Fruit fly (Drosophila melanogaster): Measurements from ENCODE around the gene CG1622.

Gene CG1622

DNA sequence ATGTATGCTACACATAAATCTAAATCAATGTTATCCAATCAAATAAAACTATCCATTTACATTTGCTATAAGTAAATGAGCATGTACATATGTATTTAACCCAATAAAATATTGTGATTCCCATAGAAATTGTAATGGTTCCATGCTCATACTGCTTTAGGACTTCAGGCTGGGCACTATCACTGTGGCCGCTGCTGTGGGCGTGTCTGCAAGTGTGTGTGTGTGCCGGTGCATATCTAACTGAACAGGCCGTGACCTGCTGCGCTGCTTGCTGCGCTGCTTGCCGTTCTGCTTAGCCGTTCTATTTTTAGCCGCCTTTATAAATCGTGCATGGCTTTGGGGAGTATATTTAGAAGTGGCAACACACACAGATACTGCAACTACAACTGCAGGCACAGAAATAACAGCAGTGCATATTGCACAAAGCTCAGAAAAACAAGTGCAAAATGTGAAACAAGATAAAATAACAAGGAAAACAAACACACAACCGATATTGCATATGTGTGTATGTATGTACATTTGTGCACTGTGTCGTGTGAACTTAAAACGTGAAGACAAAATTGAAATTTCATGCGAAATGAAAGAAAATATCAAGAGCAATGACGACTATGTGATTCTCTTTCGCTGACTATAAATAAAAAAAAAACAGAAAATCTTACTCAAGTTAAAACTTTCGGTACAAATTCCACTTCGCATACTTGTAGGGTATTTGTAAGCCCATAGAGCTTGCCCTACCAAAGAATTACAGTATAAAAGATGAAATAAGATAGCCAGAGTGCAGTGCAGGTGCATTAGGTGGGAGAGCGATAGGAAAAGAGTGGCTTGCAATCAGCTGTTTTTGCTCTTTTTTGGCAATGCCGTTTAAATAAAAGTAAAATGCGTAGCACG is 19.1 kb upstream of the CG1622 start:
- TF ChIP-seq br (GFP tag; optimal IDR thresholded peaks at IDR 0.05) (peak; percentile 41), OdsH (GFP tag; optimal IDR thresholded peaks at IDR 0.05) (peak; percentile 1), Sp1 (GFP tag; optimal IDR thresholded peaks at IDR 0.05) (peak; percentile 33), woc (GFP tag; optimal IDR thresholded peaks at IDR 0.05) (peak; percentile 77), tai (GFP tag; optimal IDR thresholded peaks at IDR 0.05) (peak; percentile 17), dmrt93B (GFP tag; optimal IDR thresholded peaks at IDR 0.05) (peak; percentile 51), h (GFP tag; optimal IDR thresholded peaks at IDR 0.05) (peak; percentile 69), ey (GFP tag; optimal IDR thresholded peaks at IDR 0.05) (peak; percentile 46), Hnf4 (GFP tag; optimal IDR thresholded peaks at IDR 0.05) (peak; percentile 38), rgr (GFP tag; optimal IDR thresholded peaks at IDR 0.05) (peak; percentile 63), pan (optimal IDR thresholded peaks at IDR 0.05) (no peak), Abd-B (GFP tag; optimal IDR thresholded peaks at IDR 0.05) (no peak), brk (GFP tag; optimal IDR thresholded peaks at IDR 0.05) (no peak), CG32264 (GFP tag; optimal IDR thresholded peaks at IDR 0.05) (peak; percentile 31), Dif (GFP tag; optimal IDR thresholded peaks at IDR 0.05; ENCODE audit: partially characterized antibody) (no peak), fru (GFP tag; optimal IDR thresholded peaks at IDR 0.05) (peak; percentile 53), HLH106 (tag; optimal IDR thresholded peaks at IDR 0.05) (peak; percentile 21), foxo (GFP tag; optimal IDR thresholded peaks at IDR 0.05) (peak in 1 of 2 experiments; percentile 66), psq (GFP tag; optimal IDR thresholded peaks at IDR 0.05) (peak; percentile 71)

dm6 chrX:13278468-13278982 is 18.4 kb upstream of the CG1622 start:
- TF ChIP-seq psq (GFP tag; optimal IDR thresholded peaks at IDR 0.05): peak; percentile 47
- TF ChIP-seq OdsH (GFP tag; optimal IDR thresholded peaks at IDR 0.05): no peak
- TF ChIP-seq ey (GFP tag; optimal IDR thresholded peaks at IDR 0.05): no peak
- no peak for TF ChIP-seq lola (GFP tag; optimal IDR thresholded peaks at IDR 0.05)
- no peak for TF ChIP-seq CrebA (GFP tag; optimal IDR thresholded peaks at IDR 0.05; ENCODE audit: borderline replicate concordance)
- TF ChIP-seq jim (GFP tag; optimal IDR thresholded peaks at IDR 0.05): peak; percentile 69
- TF ChIP-seq sage (GFP tag; optimal IDR thresholded peaks at IDR 0.05): no peak
- no peak for TF ChIP-seq Rel (GFP tag; optimal IDR thresholded peaks at IDR 0.05)
- TF ChIP-seq Rel (tag; optimal IDR thresholded peaks at IDR 0.05): peak; percentile 31
- TF ChIP-seq brk (GFP tag; optimal IDR thresholded peaks at IDR 0.05): no peak
- no peak for TF ChIP-seq Myc (optimal IDR thresholded peaks at IDR 0.05)
- TF ChIP-seq Hnf4 (GFP tag; optimal IDR thresholded peaks at IDR 0.05): no peak
- TF ChIP-seq Abd-B (GFP tag; optimal IDR thresholded peaks at IDR 0.05): no peak
- no peak for TF ChIP-seq pan (optimal IDR thresholded peaks at IDR 0.05)
- TF ChIP-seq Jra (GFP tag; optimal IDR thresholded peaks at IDR 0.05): no peak
- no peak for TF ChIP-seq CG32264 (GFP tag; optimal IDR thresholded peaks at IDR 0.05)
- no peak for TF ChIP-seq dmrt93B (GFP tag; optimal IDR thresholded peaks at IDR 0.05)
- TF ChIP-seq fru (GFP tag; optimal IDR thresholded peaks at IDR 0.05): no peak
- no peak for TF ChIP-seq br (GFP tag; optimal IDR thresholded peaks at IDR 0.05)
- TF ChIP-seq Dif (GFP tag; optimal IDR thresholded peaks at IDR 0.05; ENCODE audit: partially characterized antibody): peak; percentile 86
- no peak for TF ChIP-seq Sp1 (GFP tag; optimal IDR thresholded peaks at IDR 0.05)
- peak; percentile 16 for TF ChIP-seq h (GFP tag; optimal IDR thresholded peaks at IDR 0.05)
- TF ChIP-seq Hr83 (GFP tag; optimal IDR thresholded peaks at IDR 0.05; ENCODE audit: poor library complexity, severe bottlenecking): peak; percentile 8
- TF ChIP-seq rgr (GFP tag; optimal IDR thresholded peaks at IDR 0.05): no peak
- TF ChIP-seq dl (GFP tag; optimal IDR thresholded peaks at IDR 0.05; ENCODE audit: insufficient read depth in 1 of 2, partially characterized antibody in 2 of 2): peak; percentile 81 to 83
- TF ChIP-seq N (GFP tag; optimal IDR thresholded peaks at IDR 0.05): no peak
- no peak for TF ChIP-seq Dfd (GFP tag; optimal IDR thresholded peaks at IDR 0.05)
- no peak for TF ChIP-seq Mio (GFP tag; optimal IDR thresholded peaks at IDR 0.05)
- no peak for TF ChIP-seq sv (GFP tag; optimal IDR thresholded peaks at IDR 0.05)
- no peak for TF ChIP-seq Hr78 (GFP tag; optimal IDR thresholded peaks at IDR 0.05)
- no peak for TF ChIP-seq tai (GFP tag; optimal IDR thresholded peaks at IDR 0.05)
- TF ChIP-seq foxo (GFP tag; optimal IDR thresholded peaks at IDR 0.05): no peak
- TF ChIP-seq HLH106 (tag; optimal IDR thresholded peaks at IDR 0.05): no peak
- TF ChIP-seq usp (GFP tag; optimal IDR thresholded peaks at IDR 0.05): no peak
- TF ChIP-seq dsf (GFP tag; optimal IDR thresholded peaks at IDR 0.05; ENCODE audit: borderline replicate concordance): no peak
- no peak for TF ChIP-seq GATAd (GFP tag; optimal IDR thresholded peaks at IDR 0.05)
- no peak for TF ChIP-seq CG9705 (GFP tag; optimal IDR thresholded peaks at IDR 0.05)
- no peak for TF ChIP-seq Vsx2 (GFP tag; optimal IDR thresholded peaks at IDR 0.05; ENCODE audit: partially characterized antibody)
- TF ChIP-seq woc (GFP tag; optimal IDR thresholded peaks at IDR 0.05): no peak

All from whole organism, wandering third instar larva.